Worm (Caenorhabditis elegans) whole organism, dauer: ENCODE results near the gene T20D4.19.

Experiments used
- unc-62 ChIP-seq: sonication (generic microtip); optimal IDR thresholded peaks from 2 replicates; lab custom pipeline; 2017; ENCODE audit warnings: missing biosample characterization, missing genetic modification reagents, missing genetic modification characterization

Gene T20D4.19

ce11 chrV:3388299-3388698, 43.1 kb downstream of the T20D4.19 start:
- TF ChIP-seq unc-62 (GFP tag; lab: Kevin White, UChicago): no peak
